Worm (Caenorhabditis elegans): Measurements from ENCODE around the gene ttr-34.

DNA sequence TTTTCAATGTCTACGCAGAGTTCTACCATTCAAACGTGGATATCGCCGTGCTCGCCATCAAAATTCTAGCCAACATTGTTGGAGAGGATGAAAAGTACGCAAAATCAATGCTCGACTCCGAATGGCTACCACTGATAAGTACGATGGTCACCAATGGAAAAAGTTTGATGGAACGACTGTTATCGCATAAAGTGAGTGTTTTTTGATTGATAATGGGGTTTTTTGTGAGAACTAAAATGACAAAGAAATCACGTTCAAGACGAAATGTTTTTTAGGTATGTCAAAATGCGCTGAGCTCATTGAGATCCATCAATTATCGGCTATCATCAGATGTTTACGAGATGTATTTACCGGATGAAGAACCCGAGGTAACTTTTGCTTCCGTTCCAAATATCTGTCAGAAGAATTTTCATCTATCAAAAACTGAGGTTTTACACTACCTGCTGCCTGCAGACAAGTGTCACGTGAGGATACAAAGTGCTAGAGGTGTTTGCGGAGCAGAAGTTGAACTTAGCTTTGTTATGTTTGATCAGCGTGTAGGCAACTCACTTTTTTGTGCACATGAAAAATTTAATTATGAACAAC, 33.3 kb upstream of the ttr-34 start:
- TF ChIP-seq fkh-10 (GFP tag; optimal IDR thresholded peaks at IDR 0.05): no peak
- no peak for TF ChIP-seq hmg-1.1 (GFP tag; IDR thresholded peaks at IDR 0.05)
- TF ChIP-seq T20F7.1 (GFP tag; optimal IDR thresholded peaks at IDR 0.05): no peak
- no peak for TF ChIP-seq lin-39 (tag; optimal IDR thresholded peaks at IDR 0.05)
- TF ChIP-seq nhr-77 (tag; optimal IDR thresholded peaks at IDR 0.05): no peak
- TF ChIP-seq spr-3 (GFP tag; optimal IDR thresholded peaks at IDR 0.05): no peak

Data from whole organism, L4 larva.